Worm (Caenorhabditis elegans) whole organism, L3 larva: Measurements from ENCODE around the gene srt-65.
A peak's percentile ranks its signal among the peaks of the same experiment; 100 is the strongest.

Experiments used
- R02D3.7 ChIP-seq: fragments of 150-350 bp; optimal IDR thresholded peaks from 2 replicates; lab custom pipeline; 2014; ENCODE audit warnings: missing biosample characterization, missing genetic modification characterization
- ZK546.5 ChIP-seq: sonication (generic microtip); optimal IDR thresholded peaks from 2 replicates; lab custom pipeline; 2017; ENCODE audit warnings: missing biosample characterization, missing genetic modification characterization
- ama-1 ChIP-seq: fragments of 150-350 bp; optimal IDR thresholded peaks from 2 replicates; lab custom pipeline; 2018
- ceh-16 ChIP-seq: sonication (generic microtip); optimal IDR thresholded peaks from 2 replicates; lab custom pipeline; 2017; ENCODE audit warnings: missing biosample characterization, missing genetic modification characterization
- ceh-82 ChIP-seq: fragments of 150-350 bp; optimal IDR thresholded peaks from 2 replicates; lab custom pipeline; 2014; ENCODE audit warnings: missing biosample characterization, missing genetic modification characterization
- ceh-9 ChIP-seq: sonication (generic microtip); optimal IDR thresholded peaks from 2 replicates; lab custom pipeline; 2018; ENCODE audit warnings: missing biosample characterization, missing genetic modification characterization
- daf-12 ChIP-seq: fragments of 150-350 bp; optimal IDR thresholded peaks from 2 replicates; lab custom pipeline; 2014; ENCODE audit warnings: missing biosample characterization, missing genetic modification reagents, missing genetic modification characterization
- egl-27 ChIP-seq: sonication (generic microtip); optimal IDR thresholded peaks from 4 replicates; lab custom pipeline; 2017; ENCODE audit warnings: missing biosample characterization, missing genetic modification reagents, missing genetic modification characterization
- egl-5 ChIP-seq: fragments of 150-350 bp; optimal IDR thresholded peaks from 2 replicates; lab custom pipeline; 2017; ENCODE audit warnings: missing biosample characterization, missing genetic modification reagents, missing genetic modification characterization, inconsistent platforms
- elt-1 ChIP-seq: fragments of 150-350 bp; optimal IDR thresholded peaks from 2 replicates; lab custom pipeline; 2014; ENCODE audit warnings: missing biosample characterization, missing genetic modification characterization
- elt-2 ChIP-seq: sonication (generic microtip); optimal IDR thresholded peaks from 2 replicates; lab custom pipeline; 2016; ENCODE audit warnings: missing genetic modification reagents, mild to moderate bottlenecking, missing genetic modification characterization, missing compliant biosample characterization
- elt-3 ChIP-seq, 3 experiments: fragments of 150-350 bp in 1 of 3; sonication (generic microtip) in 2 of 3; optimal IDR thresholded peaks; 2 replicates in 2 of 3; 4 replicates in 1 of 3; lab custom pipeline; 2014 to 2017; ENCODE audit warnings: missing biosample characterization in 3 of 3, missing genetic modification characterization in 3 of 3
- eor-1 ChIP-seq, 2 experiments: fragments of 150-350 bp; optimal IDR thresholded peaks; 2 replicates each; lab custom pipeline; 2014 to 2018; ENCODE audit warnings: missing biosample characterization in 2 of 2, missing genetic modification characterization in 2 of 2
- fkh-10 ChIP-seq: sonication (generic microtip); optimal IDR thresholded peaks from 2 replicates; lab custom pipeline; 2017; ENCODE audit warnings: missing biosample characterization, missing genetic modification reagents, missing genetic modification characterization
- fkh-2 ChIP-seq: fragments of 150-350 bp; optimal IDR thresholded peaks from 2 replicates; lab custom pipeline; 2014; ENCODE audit warnings: missing biosample characterization, missing genetic modification reagents, missing genetic modification characterization
- fos-1 ChIP-seq: fragments of 150-350 bp; optimal IDR thresholded peaks from 2 replicates; lab custom pipeline; 2014; ENCODE audit warnings: missing biosample characterization, missing genetic modification characterization
- hmg-11 ChIP-seq: sonication (generic microtip); optimal IDR thresholded peaks from 2 replicates; lab custom pipeline; 2016; ENCODE audit warnings: missing genetic modification characterization, missing compliant biosample characterization
- jun-1 ChIP-seq: fragments of 150-350 bp; optimal IDR thresholded peaks from 2 replicates; lab custom pipeline; 2014; ENCODE audit warnings: missing biosample characterization, missing genetic modification reagents, missing genetic modification characterization
- lin-39 ChIP-seq: fragments of 150-350 bp; optimal IDR thresholded peaks from 2 replicates; lab custom pipeline; 2018; ENCODE audit warnings: missing biosample characterization, missing genetic modification reagents, missing genetic modification characterization
- mdl-1 ChIP-seq: fragments of 150-350 bp; optimal IDR thresholded peaks from 2 replicates; lab custom pipeline; 2014; ENCODE audit warnings: missing biosample characterization, missing genetic modification characterization
- mml-1 ChIP-seq: fragments of 150-350 bp; sonication (generic microtip); optimal IDR thresholded peaks from 3 replicates; lab custom pipeline; 2014; ENCODE audit warnings: missing biosample characterization, missing genetic modification characterization
- nhr-237 ChIP-seq: fragments of 150-350 bp; optimal IDR thresholded peaks from 2 replicates; lab custom pipeline; 2014; ENCODE audit warnings: missing biosample characterization, missing genetic modification characterization
- nhr-25 ChIP-seq: sonication (generic microtip); optimal IDR thresholded peaks from 2 replicates; lab custom pipeline; 2017; ENCODE audit warnings: missing biosample characterization, missing genetic modification characterization
- nhr-28 ChIP-seq: fragments of 150-350 bp; optimal IDR thresholded peaks from 2 replicates; lab custom pipeline; 2014; ENCODE audit warnings: missing biosample characterization, missing genetic modification characterization
- nhr-76 ChIP-seq: fragments of 150-350 bp; sonication (generic microtip); optimal IDR thresholded peaks from 5 replicates; lab custom pipeline; 2014; ENCODE audit warnings: missing biosample characterization, missing genetic modification characterization
- pha-4 ChIP-seq: fragments of 150-350 bp; optimal IDR thresholded peaks from 2 replicates; lab custom pipeline; 2014; ENCODE audit warnings: missing biosample characterization, missing genetic modification reagents, missing genetic modification characterization
- pqm-1 ChIP-seq: fragments of 150-350 bp; optimal IDR thresholded peaks from 2 replicates; lab custom pipeline; 2017; ENCODE audit warnings: missing biosample characterization, missing genetic modification characterization, inconsistent platforms
- skn-1 ChIP-seq: fragments of 150-350 bp; optimal IDR thresholded peaks from 2 replicates; lab custom pipeline; 2014; ENCODE audit warnings: missing biosample characterization, missing genetic modification characterization
- snpc-4 ChIP-seq: fragments of 150-350 bp; optimal IDR thresholded peaks from 2 replicates; lab custom pipeline; 2014; ENCODE audit warnings: missing biosample characterization, missing genetic modification characterization
- tbx-2 ChIP-seq: sonication (generic microtip); optimal IDR thresholded peaks from 2 replicates; lab custom pipeline; 2016; ENCODE audit warnings: mild to moderate bottlenecking, missing genetic modification characterization, missing compliant biosample characterization
- unc-39 ChIP-seq: sonication (generic microtip); optimal IDR thresholded peaks from 4 replicates; lab custom pipeline; 2017; ENCODE audit warnings: missing biosample characterization, missing genetic modification characterization
- unc-62 ChIP-seq: fragments of 150-350 bp; sonication (generic microtip); optimal IDR thresholded peaks from 4 replicates; lab custom pipeline; 2014; ENCODE audit warnings: missing biosample characterization, missing genetic modification reagents, missing genetic modification characterization
- ztf-4 ChIP-seq: fragments of 150-350 bp; optimal IDR thresholded peaks from 2 replicates; lab custom pipeline; 2014; ENCODE audit warnings: missing biosample characterization, missing genetic modification characterization

The srt-65 gene

DNA sequence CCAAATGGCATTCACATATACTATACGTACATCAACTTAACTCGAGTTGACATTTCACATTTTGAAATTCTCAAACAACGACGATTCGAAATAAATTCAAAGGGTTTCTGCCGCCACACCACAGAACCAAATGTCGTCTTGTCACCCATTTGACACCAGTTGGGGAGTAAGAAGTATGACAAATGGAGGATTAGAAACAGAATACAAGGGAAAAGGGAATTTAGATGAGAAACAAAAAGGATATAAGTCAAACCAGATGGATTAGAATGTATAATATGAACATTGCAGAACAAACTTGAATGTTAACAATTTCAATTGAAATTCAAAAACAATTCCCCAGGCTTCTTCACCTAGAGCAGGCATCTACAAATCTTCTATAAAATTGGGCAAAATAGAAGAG lies 29.0 kb upstream of the srt-65 start:
- TF ChIP-seq unc-62 (no peak), eor-1 (tag; optimal IDR thresholded peaks at IDR 0.05; lab: Kevin White, UChicago) (no peak), lin-39 (tag; lab: Kevin White, UChicago) (no peak), tbx-2 (tag; lab: Kevin White, UChicago) (no peak), nhr-25 (no peak), egl-5 (tag; lab: Kevin White, UChicago) (no peak), ceh-16 (tag; lab: Kevin White, UChicago) (no peak), pha-4 (tag; lab: Kevin White, UChicago) (no peak)

DNA sequence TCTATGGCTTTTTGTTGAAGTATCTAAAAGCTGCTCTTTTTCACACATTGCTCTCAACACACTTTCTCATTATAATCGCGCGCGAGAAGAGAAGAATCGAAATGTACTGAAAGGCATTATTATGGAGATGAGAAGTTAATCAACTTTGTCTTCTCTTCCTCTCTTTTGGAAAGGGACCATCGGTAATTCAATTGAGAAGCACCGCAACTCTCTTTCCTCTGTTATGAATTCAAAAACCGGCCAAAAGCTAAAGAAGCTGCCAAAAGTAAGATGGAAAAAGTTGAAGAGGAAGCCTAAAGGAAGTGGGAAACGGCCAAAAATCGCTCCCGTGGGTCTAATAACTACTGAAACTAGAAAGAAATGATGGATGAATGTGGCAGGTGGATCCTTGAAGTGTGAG lies 27.5 kb upstream of the srt-65 start:
- no peak for TF ChIP-seq hmg-11
- peak; percentile 68 for TF ChIP-seq fkh-10 (GFP tag; lab: Kevin White, UChicago)

ce11 chrV:5198240-5198639 lies 25.5 kb upstream of the srt-65 start, which contains the start of gene Y47A7.2:
TSS of gene Y47A7.2 (minus strand) at chrV:5198340.
- TF ChIP-seq pqm-1 (tag; lab: Kevin White, UChicago) (no peak), ceh-9 (tag; lab: Kevin White, UChicago) (no peak), ceh-82 (tag; lab: Kevin White, UChicago) (no peak), nhr-25 (no peak), ceh-16 (tag; lab: Kevin White, UChicago) (no peak), R02D3.7 (no peak), egl-27 (tag; lab: Kevin White, UChicago) (no peak), nhr-237 (no peak), fkh-2 (tag; lab: Kevin White, UChicago) (no peak), snpc-4 (tag; lab: Kevin White, UChicago) (no peak), elt-1 (no peak), nhr-76 (no peak), ZK546.5 (tag; lab: Kevin White, UChicago) (no peak), pha-4 (tag; lab: Kevin White, UChicago) (no peak), ama-1 (lab: Kevin White, UChicago) (no peak), lin-39 (tag; lab: Kevin White, UChicago) (no peak), eor-1 (tag; optimal IDR thresholded peaks at IDR 0.05; lab: Kevin White, UChicago) (no peak)
- TF ChIP-seq, all 47 proteins: peak for 0

- TF ChIP-seq R02D3.7 (no peak), daf-12 (tag; lab: Kevin White, UChicago) (no peak), nhr-28 (tag; lab: Kevin White, UChicago) (no peak), mdl-1 (tag; lab: Kevin White, UChicago) (no peak), tbx-2 (tag; lab: Kevin White, UChicago) (no peak), mml-1 (tag; lab: Kevin White, UChicago) (no peak), egl-27 (tag; lab: Kevin White, UChicago) (no peak), unc-39 (no peak), lin-39 (tag; lab: Kevin White, UChicago) (no peak), elt-3 (tag; optimal IDR thresholded peaks at IDR 0.05; lab: Kevin White, UChicago) (no peak), ama-1 (lab: Kevin White, UChicago) (no peak), elt-2 (tag; lab: Kevin White, UChicago) (no peak), unc-62 (no peak), ztf-4 (no peak)
Observed at ce11 chrV:5194508-5194907, 21.8 kb upstream of the srt-65 start, which contains the start of gene abu-8. TSS of gene abu-8 (minus strand) at chrV:5194608.

DNA sequence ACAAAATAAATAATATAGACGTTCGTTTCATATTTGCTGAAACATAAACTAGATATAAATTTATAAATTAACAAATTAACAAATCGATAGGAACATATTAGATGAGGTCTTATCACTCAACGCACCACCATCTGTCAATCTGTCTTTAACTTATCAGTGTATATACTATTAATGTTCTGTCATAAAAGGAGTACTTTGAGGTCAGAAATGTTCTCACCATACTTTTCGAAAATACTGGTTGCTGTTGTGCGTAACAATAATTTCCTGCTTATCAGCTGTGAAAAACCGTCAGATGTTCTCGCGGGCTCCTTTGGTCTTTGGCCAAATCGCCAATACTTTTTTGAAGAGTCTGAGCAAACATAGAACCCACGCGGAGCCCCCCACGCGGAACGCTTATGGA lies 19.8 kb upstream of the srt-65 start, which contains the start of gene C03A7.13:
Gene C03A7.13 (minus strand): TSS at position 43 of the 400 bp plus-strand sequence.
- TF ChIP-seq ceh-16 (tag; lab: Kevin White, UChicago): no peak
- peak; percentile 92 for TF ChIP-seq elt-2 (tag; lab: Kevin White, UChicago)
- TF ChIP-seq unc-62: no peak
- peak; percentile 77 for TF ChIP-seq jun-1 (tag; lab: Kevin White, UChicago)
- peak; percentile 42 for TF ChIP-seq pha-4 (tag; lab: Kevin White, UChicago)
- peak; percentile 88 for TF ChIP-seq pqm-1 (tag; lab: Kevin White, UChicago)
- TF ChIP-seq nhr-25: no peak

DNA sequence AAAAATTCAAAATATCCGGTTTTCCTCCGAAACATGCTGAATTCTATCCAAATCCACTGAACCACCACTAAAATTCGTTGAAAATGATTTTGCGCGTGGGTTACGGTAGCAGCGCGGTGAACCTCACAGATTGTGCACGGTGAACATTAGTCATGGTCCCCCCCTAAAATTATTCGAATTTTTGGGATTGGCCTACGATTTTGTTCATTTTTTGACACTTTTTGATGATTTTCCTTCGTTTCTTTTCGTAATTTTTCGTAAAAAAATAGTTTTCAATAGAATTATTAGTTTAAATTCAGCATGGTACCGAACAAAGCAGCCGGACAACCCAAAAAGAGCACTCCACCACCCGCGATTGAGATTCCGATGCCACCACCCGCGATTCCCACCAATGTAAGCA lies 8.9 kb upstream of the srt-65 start, which contains the start of gene C03A7.2:
Gene C03A7.2 (plus strand): TSS at position 301 of the 400 bp plus-strand sequence.
- no peak for TF ChIP-seq lin-39 (tag; lab: Kevin White, UChicago)
- TF ChIP-seq fos-1 (tag; lab: Kevin White, UChicago): no peak
- TF ChIP-seq tbx-2 (tag; lab: Kevin White, UChicago): no peak
- no peak for TF ChIP-seq skn-1 (tag; lab: Kevin White, UChicago)
